Fruit fly (Drosophila melanogaster) whole organism: ENCODE measurements around the gene CG6441.

Source experiments
- CG8478 ChIP-seq: fragments of >200 bp; optimal IDR thresholded peaks from 2 replicates; lab custom pipeline; 2018; ENCODE audit warnings: inconsistent platforms
- Dll ChIP-seq: fragments of >200 bp; optimal IDR thresholded peaks from 2 replicates; lab custom pipeline; 2017
- EcR ChIP-seq, 2 experiments: fragments of >200 bp; optimal IDR thresholded peaks; 2 replicates each; lab custom pipeline; 2017; ENCODE audit warnings: missing biosample characterization in 2 of 2, missing genetic modification characterization in 2 of 2, missing genetic modification reagents in 2 of 2
- pan ChIP-seq: fragments of >200 bp; optimal IDR thresholded peaks from 2 replicates; lab custom pipeline; 2017
- psq ChIP-seq: fragments of >200 bp; optimal IDR thresholded peaks from 2 replicates; lab custom pipeline; 2017
- usp ChIP-seq: fragments of >200 bp; optimal IDR thresholded peaks from 2 replicates; lab custom pipeline; 2017; ENCODE audit warnings: missing biosample characterization, missing genetic modification characterization, mixed read lengths

DNA sequence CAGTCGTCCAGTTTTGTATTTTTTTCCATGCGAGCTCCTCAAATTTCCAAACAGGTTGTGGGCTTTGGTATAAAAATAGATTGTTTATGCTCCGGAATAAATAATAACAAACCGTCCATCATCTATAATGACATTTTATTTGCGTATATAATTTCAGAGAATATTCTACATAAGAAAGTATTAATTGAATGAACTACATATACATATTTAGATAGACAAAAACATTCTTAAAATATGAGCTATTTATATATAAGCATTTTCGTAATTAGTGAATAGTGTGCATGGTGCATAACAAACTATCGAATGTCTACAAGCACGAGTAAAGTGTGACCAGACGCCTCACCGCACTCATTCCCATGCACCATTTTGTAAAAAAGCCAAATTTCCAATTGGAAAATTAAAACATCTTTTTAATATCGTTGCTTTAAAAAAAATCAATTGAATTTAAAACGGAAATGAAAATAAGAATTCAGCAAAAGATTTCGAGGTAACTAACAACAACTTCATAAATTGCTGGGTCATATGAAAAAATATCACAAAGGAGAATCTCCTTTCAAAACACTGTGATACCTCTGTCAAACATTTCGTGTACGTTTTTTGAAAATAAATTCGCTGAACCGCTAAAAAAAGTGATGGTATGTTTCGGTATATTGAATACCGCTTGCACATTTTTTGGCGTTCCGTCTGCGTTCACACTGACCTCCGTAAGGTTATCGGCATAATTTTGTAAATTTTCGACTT lies 48.0 kb upstream of the CG6441 start, which contains the start of gene muc:
- TF ChIP-seq CG8478 (lab: Kevin White, UChicago) (no peak), Dll (lab: Kevin White, UChicago) (no peak), pan (lab: Kevin White, UChicago) (no peak), psq (lab: Kevin White, UChicago) (no peak), EcR (GFP tag; optimal IDR thresholded peaks at IDR 0.05; lab: Kevin White, UChicago) (no peak), usp (no peak)
